Fruit fly (Drosophila melanogaster): ENCODE measurements around the gene CG32284.

CG32284 gene

dm6 chr3L:3179474-3179873, 7.0 kb upstream of the CG32284 start (continued):
- TF ChIP-seq jigr1 (GFP tag; IDR thresholded peaks at IDR 0.05) (peak; percentile 23; the same call in 1 of the 3 replicates), CG18619 (GFP tag; optimal IDR thresholded peaks at IDR 0.05) (peak; percentile 82), fd96Cb (tag; optimal IDR thresholded peaks at IDR 0.05) (peak; percentile 87), CG5953 (GFP tag; IDR thresholded peaks at IDR 0.05) (peak; percentile 29; the same call in 1 of the 2 replicates), CG8089 (GFP tag; optimal IDR thresholded peaks at IDR 0.05) (peak; percentile 61), ATbp (GFP tag; optimal IDR thresholded peaks at IDR 0.05) (peak; percentile 80), CHES-1-like (GFP tag; optimal IDR thresholded peaks at IDR 0.05) (peak; percentile 56), B-H1 (GFP tag; IDR thresholded peaks at IDR 0.05) (peak; percentile 90), CG4360 (GFP tag; IDR thresholded peaks at IDR 0.05) (peak; percentile 74), Ets65A (GFP tag) (peak; percentile 86), CG14441 (GFP tag; IDR thresholded peaks at IDR 0.05) (peak; percentile 93), Dip2 (GFP tag; IDR thresholded peaks at IDR 0.05) (no peak), Hr39 (optimal IDR thresholded peaks at IDR 0.05) (no peak), chm (GFP tag; IDR thresholded peaks at IDR 0.05) (peak; percentile 88), onecut (GFP tag; IDR thresholded peaks at IDR 0.05) (peak; percentile 80), jing (GFP tag; optimal IDR thresholded peaks at IDR 0.05) (peak; percentile 54), Xrp1 (GFP tag; IDR thresholded peaks at IDR 0.05) (peak; percentile 96), Fer2 (tag; optimal IDR thresholded peaks at IDR 0.05) (peak; percentile 45), disco-r (GFP tag; optimal IDR thresholded peaks at IDR 0.05) (peak; percentile 79), Oaz (GFP tag; IDR thresholded peaks at IDR 0.05) (peak; percentile 67), Nf-YB (GFP tag; optimal IDR thresholded peaks at IDR 0.05) (peak; percentile 69), sqz (GFP tag; optimal IDR thresholded peaks at IDR 0.05) (no peak), CG30403 (GFP tag; optimal IDR thresholded peaks at IDR 0.05) (peak; percentile 86), Sox100B (GFP tag; optimal IDR thresholded peaks at IDR 0.05) (no peak), bsh (GFP tag; optimal IDR thresholded peaks at IDR 0.05) (peak; percentile 71 to 90), CoRest (tag; optimal IDR thresholded peaks at IDR 0.05) (no peak), chif (GFP tag; optimal IDR thresholded peaks at IDR 0.05) (peak; percentile 69 to 87), CG2712 (tag; optimal IDR thresholded peaks at IDR 0.05) (peak; percentile 92), kay (GFP tag; optimal IDR thresholded peaks at IDR 0.05) (peak; percentile 74), CG4282 (GFP tag; optimal IDR thresholded peaks at IDR 0.05) (no peak), CG4424 (GFP tag; optimal IDR thresholded peaks at IDR 0.05) (peak; percentile 90), CG18476 (GFP tag; optimal IDR thresholded peaks at IDR 0.05) (peak; percentile 82), kah (GFP tag; optimal IDR thresholded peaks at IDR 0.05) (peak; percentile 80), Bgb (GFP tag; IDR thresholded peaks at IDR 0.05; ENCODE audit: partially characterized antibody) (no peak), D19A (tag; optimal IDR thresholded peaks at IDR 0.05) (no peak), wek (GFP tag; optimal IDR thresholded peaks at IDR 0.05) (peak; percentile 48), trh (GFP tag; optimal IDR thresholded peaks at IDR 0.05) (peak; percentile 38), Camta (GFP tag; optimal IDR thresholded peaks at IDR 0.05) (peak; percentile 82), CG13424 (tag; optimal IDR thresholded peaks at IDR 0.05) (peak; percentile 81), CG1233 (GFP tag; optimal IDR thresholded peaks at IDR 0.05) (peak; percentile 89), Ptx1 (GFP tag; IDR thresholded peaks at IDR 0.05) (peak; percentile 91), klu (GFP tag; IDR thresholded peaks at IDR 0.05) (peak; percentile 62), ap (GFP tag; IDR thresholded peaks at IDR 0.05) (peak; percentile 61), tap (tag; optimal IDR thresholded peaks at IDR 0.05) (peak; percentile 88), ac (GFP tag; optimal IDR thresholded peaks at IDR 0.05) (peak; percentile 26), row (GFP tag; IDR thresholded peaks at IDR 0.05) (peak; percentile 95), BtbVII (GFP tag; optimal IDR thresholded peaks at IDR 0.05) (peak; percentile 92), Nf-YC (tag; optimal IDR thresholded peaks at IDR 0.05) (no peak), Sry-δ (GFP tag; optimal IDR thresholded peaks at IDR 0.05) (no peak), vvl (GFP tag; IDR thresholded peaks at IDR 0.05) (peak; percentile 94), CG11504 (tag; optimal IDR thresholded peaks at IDR 0.05) (no peak), lola (GFP tag; optimal IDR thresholded peaks at IDR 0.05) (peak in 1 of 3 experiments; percentile 80)

All from whole organism, embryonic.